Worm (Caenorhabditis elegans): ENCODE measurements around the gene fbxb-34.

fbxb-34 gene

ce11 chrII:627913-628312, 40.3 kb downstream of the fbxb-34 start:
- no peak for TF ChIP-seq tbx-8 (GFP tag; optimal IDR thresholded peaks at IDR 0.05)
- TF ChIP-seq bed-3 (GFP tag; optimal IDR thresholded peaks at IDR 0.05): no peak
- no peak for TF ChIP-seq nhr-12 (tag; optimal IDR thresholded peaks at IDR 0.05)
- TF ChIP-seq cnd-1 (tag; optimal IDR thresholded peaks at IDR 0.05): no peak
- no peak for TF ChIP-seq blmp-1 (tag; optimal IDR thresholded peaks at IDR 0.05)
- no peak for TF ChIP-seq hlh-1 (tag; optimal IDR thresholded peaks at IDR 0.05)
- no peak for TF ChIP-seq sem-2 (GFP tag; optimal IDR thresholded peaks at IDR 0.05)
- TF ChIP-seq ceh-43 (GFP tag; optimal IDR thresholded peaks at IDR 0.05): no peak
- no peak for TF ChIP-seq ham-2 (GFP tag; optimal IDR thresholded peaks at IDR 0.05)
- no peak for TF ChIP-seq mab-5 (tag; optimal IDR thresholded peaks at IDR 0.05)
- no peak for TF ChIP-seq unc-120 (tag; optimal IDR thresholded peaks at IDR 0.05; ENCODE audit: poor library complexity, severe bottlenecking)
- TF ChIP-seq pha-4 (tag; optimal IDR thresholded peaks at IDR 0.05): no peak
- no peak for TF ChIP-seq drap-1 (GFP tag; optimal IDR thresholded peaks at IDR 0.05)
- no peak for TF ChIP-seq ztf-11 (tag; optimal IDR thresholded peaks at IDR 0.05)

ce11 chrII:633984-634383, 46.4 kb downstream of the fbxb-34 start, which contains the start of gene T04B8.1:
T04B8.1 (plus strand) TSS chrII:634284.
- TF ChIP-seq nhr-76 (tag; optimal IDR thresholded peaks at IDR 0.05): no peak
- no peak for TF ChIP-seq snpc-4 (tag; optimal IDR thresholded peaks at IDR 0.05)
- TF ChIP-seq nhr-12 (tag; optimal IDR thresholded peaks at IDR 0.05): no peak
- no peak for TF ChIP-seq lin-32 (GFP tag; optimal IDR thresholded peaks at IDR 0.05)
- no peak for TF ChIP-seq ceh-83 (GFP tag; optimal IDR thresholded peaks at IDR 0.05)
- TF ChIP-seq lin-13 (tag; optimal IDR thresholded peaks at IDR 0.05): no peak
- TF ChIP-seq unc-62 (GFP tag; optimal IDR thresholded peaks at IDR 0.05): no peak
- TF ChIP-seq ceh-43 (GFP tag; optimal IDR thresholded peaks at IDR 0.05): no peak
- TF ChIP-seq nhr-237 (tag; optimal IDR thresholded peaks at IDR 0.05): no peak
- TF ChIP-seq lsy-2 (tag; optimal IDR thresholded peaks at IDR 0.05): no peak
- TF ChIP-seq nhr-2 (tag; optimal IDR thresholded peaks at IDR 0.05): no peak
- no peak for TF ChIP-seq cnd-1 (tag; optimal IDR thresholded peaks at IDR 0.05)
- TF ChIP-seq hlh-1 (tag; optimal IDR thresholded peaks at IDR 0.05): no peak

Data from whole organism, mixed stage, embryonic.